Fruit fly (Drosophila melanogaster) whole organism, embryonic: ENCODE results near the gene CG18744.

Experiments
- B-H2 ChIP-seq: fragments of 200-800 bp; sonication (Bioruptor generic); optimal IDR thresholded peaks from 2 replicates; lab custom pipeline; 2018; ENCODE audit warnings: missing biosample characterization, mild to moderate bottlenecking, missing genetic modification characterization
- Bdp1 ChIP-seq: fragments of 200-800 bp; sonication (Bioruptor generic); optimal IDR thresholded peaks from 3 replicates; lab custom pipeline; 2016; ENCODE audit warnings: missing biosample characterization, missing genetic modification characterization
- Blimp-1 ChIP-seq: fragments of 200-800 bp; sonication (Bioruptor generic); optimal IDR thresholded peaks from 3 replicates; lab custom pipeline; 2018; ENCODE audit warnings: missing biosample characterization, missing genetic modification characterization, mild to moderate bottlenecking, moderate library complexity, missing genetic modification reagents
- CG10366 ChIP-seq: fragments of 200-800 bp; sonication (Bioruptor generic); IDR thresholded peaks from 2 replicates; pipeline ENCODE4 v1.3.6; 2022; ENCODE audit warnings: missing biosample characterization, missing genetic modification characterization
- CG10543 ChIP-seq: fragments of 200-800 bp; sonication (Bioruptor generic); optimal IDR thresholded peaks from 3 replicates; lab custom pipeline; 2017; ENCODE audit warnings: missing biosample characterization, mild to moderate bottlenecking, missing genetic modification characterization, moderate library complexity
- CG11398 ChIP-seq: fragments of 200-800 bp; sonication (Bioruptor generic); optimal IDR thresholded peaks from 2 replicates; lab custom pipeline; 2016; ENCODE audit warnings: missing biosample characterization, missing genetic modification characterization
- CG12299 ChIP-seq: fragments of 200-800 bp; sonication (Bioruptor generic); optimal IDR thresholded peaks from 2 replicates; lab custom pipeline; 2018; ENCODE audit warnings: missing biosample characterization, mild to moderate bottlenecking, missing genetic modification characterization
- CG12942 ChIP-seq: fragments of 200-800 bp; sonication (Bioruptor generic); optimal IDR thresholded peaks from 3 replicates; lab custom pipeline; 2016; ENCODE audit warnings: missing biosample characterization, missing genetic modification characterization
- CG13424 ChIP-seq: fragments of 200-800 bp; sonication (Bioruptor generic); optimal IDR thresholded peaks from 2 replicates; lab custom pipeline; 2019; ENCODE audit warnings: missing biosample characterization, mild to moderate bottlenecking, missing genetic modification characterization, moderate library complexity
- CG13624 ChIP-seq: fragments of 200-800 bp; sonication (Bioruptor generic); optimal IDR thresholded peaks from 2 replicates; lab custom pipeline; 2016; ENCODE audit warnings: missing biosample characterization, missing genetic modification characterization
- CG14441 ChIP-seq: fragments of 200-800 bp; sonication (Bioruptor generic); IDR thresholded peaks from 2 replicates; pipeline ENCODE4 v1.3.6; 2022; ENCODE audit warnings: missing biosample characterization, missing genetic modification characterization
- CG15514 ChIP-seq: fragments of 200-800 bp; sonication (Bioruptor generic); optimal IDR thresholded peaks from 3 replicates; lab custom pipeline; 2017; ENCODE audit warnings: missing biosample characterization, missing genetic modification characterization, mild to moderate bottlenecking, moderate library complexity, missing genetic modification reagents
- CG1602 ChIP-seq: fragments of 200-800 bp; sonication (Bioruptor generic); optimal IDR thresholded peaks from 3 replicates; lab custom pipeline; 2016; ENCODE audit warnings: missing biosample characterization, missing genetic modification characterization
- CG1603 ChIP-seq: fragments of 200-800 bp; sonication (Bioruptor generic); optimal IDR thresholded peaks from 2 replicates; lab custom pipeline; 2019; ENCODE audit warnings: missing biosample characterization, mild to moderate bottlenecking, missing genetic modification characterization, moderate library complexity
- CG1647 ChIP-seq: fragments of 200-800 bp; sonication (Bioruptor generic); optimal IDR thresholded peaks from 3 replicates; lab custom pipeline; 2016; ENCODE audit warnings: missing biosample characterization, missing genetic modification characterization
- CG1792 ChIP-seq: fragments of 200-800 bp; sonication (Bioruptor generic); optimal IDR thresholded peaks from 2 replicates; lab custom pipeline; 2016; ENCODE audit warnings: missing biosample characterization, missing genetic modification characterization
- CG18011 ChIP-seq: fragments of 200-800 bp; sonication (Bioruptor generic); optimal IDR thresholded peaks from 2 replicates; lab custom pipeline; 2017; ENCODE audit warnings: missing biosample characterization, missing genetic modification characterization, mild to moderate bottlenecking, moderate library complexity, missing genotype
- CG18619 ChIP-seq: fragments of 200-800 bp; sonication (Bioruptor generic); optimal IDR thresholded peaks from 3 replicates; lab custom pipeline; 2017; ENCODE audit warnings: missing biosample characterization, mild to moderate bottlenecking, missing genetic modification characterization
- CG30403 ChIP-seq: fragments of 200-800 bp; sonication (Bioruptor generic); optimal IDR thresholded peaks from 3 replicates; lab custom pipeline; 2016; ENCODE audit warnings: missing biosample characterization, missing genetic modification characterization
- CG3407 ChIP-seq: fragments of 200-800 bp; sonication (Bioruptor generic); optimal IDR thresholded peaks from 2 replicates; lab custom pipeline; 2018; ENCODE audit warnings: missing biosample characterization, mild to moderate bottlenecking, missing genetic modification characterization
- CG3847 ChIP-seq: fragments of 200-800 bp; sonication (Bioruptor generic); IDR thresholded peaks from 2 replicates; pipeline ENCODE4 v1.3.6; 2022; ENCODE audit warnings: missing biosample characterization, missing genetic modification characterization
- CG4282 ChIP-seq: fragments of 200-800 bp; sonication (Bioruptor generic); optimal IDR thresholded peaks from 2 replicates; lab custom pipeline; 2016; ENCODE audit warnings: missing biosample characterization, missing genetic modification characterization
- CG6175 ChIP-seq: fragments of 200-800 bp; sonication (Bioruptor generic); IDR thresholded peaks from 3 replicates; pipeline ENCODE4 v1.3.6; 2022; ENCODE audit warnings: missing biosample characterization, missing genetic modification characterization
- CG6683 ChIP-seq: fragments of 200-800 bp; sonication (Bioruptor generic); optimal IDR thresholded peaks from 2 replicates; lab custom pipeline; 2017; ENCODE audit warnings: missing biosample characterization, mild to moderate bottlenecking, missing genetic modification characterization, missing genetic modification reagents
- CG7556 ChIP-seq: fragments of 200-800 bp; sonication (Bioruptor generic); optimal IDR thresholded peaks from 2 replicates; lab custom pipeline; 2017; ENCODE audit warnings: missing biosample characterization, mild to moderate bottlenecking, missing genetic modification characterization
- CG9727 ChIP-seq: fragments of 200-800 bp; sonication (Bioruptor generic); optimal IDR thresholded peaks from 3 replicates; lab custom pipeline; 2017; ENCODE audit warnings: missing biosample characterization, mild to moderate bottlenecking, missing genetic modification characterization
- D19A ChIP-seq: fragments of 200-800 bp; optimal IDR thresholded peaks from 3 replicates; lab custom pipeline; 2019; ENCODE audit warnings: missing biosample characterization, mild to moderate bottlenecking, missing genetic modification characterization, moderate library complexity
- Dll ChIP-seq: fragments of 200-800 bp; sonication (Bioruptor generic); IDR thresholded peaks from 4 replicates; pipeline ENCODE4 v1.3.6; 2022; ENCODE audit warnings: missing biosample characterization, missing genetic modification characterization; ENCODE audit not compliant: partially characterized antibody
- Dp ChIP-seq: fragments of 200-800 bp; sonication (Bioruptor generic); optimal IDR thresholded peaks from 2 replicates; lab custom pipeline; 2018; ENCODE audit warnings: missing biosample characterization, mild to moderate bottlenecking, missing genetic modification characterization, moderate library complexity
- E2f2 ChIP-seq: fragments of 200-800 bp; sonication (Bioruptor generic); IDR thresholded peaks from 2 replicates; pipeline ENCODE4 v1.3.6; 2022; ENCODE audit warnings: missing biosample characterization, missing genetic modification characterization
- HLH3B ChIP-seq: fragments of 200-800 bp; sonication (Bioruptor generic); IDR thresholded peaks from 2 replicates; pipeline ENCODE4 v1.3.6; 2022; ENCODE audit warnings: missing biosample characterization, missing genetic modification characterization
- HmgD ChIP-seq: fragments of 200-800 bp; sonication (Bioruptor generic); optimal IDR thresholded peaks from 3 replicates; lab custom pipeline; 2016; ENCODE audit warnings: missing biosample characterization, missing genetic modification characterization
- HmgZ ChIP-seq: fragments of 200-800 bp; sonication (Bioruptor generic); optimal IDR thresholded peaks from 2 replicates; lab custom pipeline; 2018; ENCODE audit warnings: missing biosample characterization, mild to moderate bottlenecking, missing genetic modification characterization
- Max ChIP-seq: fragments of 200-800 bp; sonication (Bioruptor generic); optimal IDR thresholded peaks from 2 replicates; lab custom pipeline; 2016; ENCODE audit warnings: missing biosample characterization, mild to moderate bottlenecking, missing genetic modification characterization
- Opbp ChIP-seq: fragments of 200-800 bp; sonication (Bioruptor generic); IDR thresholded peaks from 3 replicates; pipeline ENCODE4 v1.3.6; 2022; ENCODE audit warnings: missing biosample characterization, missing genetic modification characterization; ENCODE audit not compliant: partially characterized antibody
- Ravus ChIP-seq: fragments of 200-800 bp; sonication (Bioruptor generic); IDR thresholded peaks from 2 replicates; pipeline ENCODE4 v1.3.6; 2022; ENCODE audit warnings: missing biosample characterization, missing genetic modification characterization
- Rx ChIP-seq: fragments of 200-800 bp; sonication (Bioruptor generic); IDR thresholded peaks from 2 replicates; pipeline ENCODE4 v1.3.6; 2022; ENCODE audit warnings: missing biosample characterization, missing genetic modification characterization
- abd-A ChIP-seq: fragments of 200-800 bp; sonication (Bioruptor generic); optimal IDR thresholded peaks from 3 replicates; lab custom pipeline; 2019; ENCODE audit warnings: missing biosample characterization, mild to moderate bottlenecking, missing genetic modification characterization, moderate library complexity
- chm ChIP-seq: fragments of 200-800 bp; sonication (Bioruptor generic); IDR thresholded peaks from 2 replicates; pipeline ENCODE4 v1.3.6; 2022; ENCODE audit warnings: missing biosample characterization, missing genetic modification characterization
- hkb ChIP-seq, 2 experiments: fragments of 200-800 bp in 1 of 2; fragments of >200 bp in 1 of 2; sonication (Bioruptor generic) in 1 of 2; IDR thresholded peaks in 1 of 2; optimal IDR thresholded peaks in 1 of 2; 2 replicates each; pipeline versions ENCODE4 v1.3.6 to Lab custom; 2017 to 2022; ENCODE audit warnings: missing biosample characterization in 1 of 2, missing genetic modification characterization in 1 of 2
- mam ChIP-seq: fragments of 200-800 bp; sonication (Bioruptor generic); optimal IDR thresholded peaks from 3 replicates; lab custom pipeline; 2016; ENCODE audit warnings: missing biosample characterization, missing genetic modification characterization
- p53 ChIP-seq: fragments of 200-800 bp; sonication (Bioruptor generic); optimal IDR thresholded peaks from 2 replicates; lab custom pipeline; 2016; ENCODE audit warnings: missing biosample characterization, missing genetic modification characterization
- pb ChIP-seq: fragments of 200-800 bp; sonication (Bioruptor generic); optimal IDR thresholded peaks from 3 replicates; lab custom pipeline; 2016; ENCODE audit warnings: missing biosample characterization, missing genetic modification characterization
- pho ChIP-seq: fragments of 200-800 bp; sonication (Bioruptor generic); optimal IDR thresholded peaks from 2 replicates; lab custom pipeline; 2016; ENCODE audit warnings: missing biosample characterization, missing genetic modification characterization
- phol ChIP-seq: fragments of 200-800 bp; sonication (Bioruptor generic); optimal IDR thresholded peaks from 3 replicates; lab custom pipeline; 2018; ENCODE audit warnings: missing biosample characterization, mild to moderate bottlenecking, missing genetic modification characterization, moderate library complexity
- pros ChIP-seq: fragments of 200-800 bp; sonication (Bioruptor generic); optimal IDR thresholded peaks from 3 replicates; lab custom pipeline; 2019; ENCODE audit warnings: missing biosample characterization, mild to moderate bottlenecking, missing genetic modification characterization, moderate library complexity
- psq ChIP-seq: fragments of 200-800 bp; sonication (Bioruptor generic); optimal IDR thresholded peaks from 2 replicates; lab custom pipeline; 2017; ENCODE audit warnings: missing biosample characterization, missing genetic modification characterization
- sd ChIP-seq: fragments of 200-800 bp; sonication (Bioruptor generic); optimal IDR thresholded peaks from 3 replicates; lab custom pipeline; 2018; ENCODE audit warnings: missing biosample characterization, mild to moderate bottlenecking, missing genetic modification characterization, moderate library complexity
- sob ChIP-seq: fragments of 200-800 bp; sonication (Bioruptor generic); IDR thresholded peaks from 2 replicates; pipeline ENCODE4 v1.3.6; 2022; ENCODE audit warnings: missing biosample characterization, missing genetic modification characterization
- vvl ChIP-seq: fragments of 200-800 bp; sonication (Bioruptor generic); IDR thresholded peaks from 2 replicates; pipeline ENCODE4 v1.3.6; 2022; ENCODE audit warnings: missing biosample characterization, missing genetic modification characterization

The CG18744 gene

dm6 chr3R:7821559-7821958, 23.0 kb upstream of the CG18744 start (continued):
- peak; percentile 13 for TF ChIP-seq sd (tag; lab: Kevin White, UChicago)
- peak; percentile 66 for TF ChIP-seq CG7556
- TF ChIP-seq CG12942, result no peak
- no peak for TF ChIP-seq Bdp1 (GFP tag; lab: Kevin White, UChicago)
- TF ChIP-seq CG1603 (tag; lab: Kevin White, UChicago), result no peak
- TF ChIP-seq CG10543 (GFP tag; lab: Kevin White, UChicago), result peak; percentile 39
- TF ChIP-seq CG13624 (GFP tag; lab: Kevin White, UChicago), result peak; percentile 40
- TF ChIP-seq CG14441, result peak; percentile 31; the same call in 1 of the 2 replicates
- peak; percentile 30; the same call in 1 of the 2 replicates for TF ChIP-seq E2f2 (GFP tag; lab: Robert Waterston, UW)
- no peak for TF ChIP-seq CG1792 (GFP tag; lab: Kevin White, UChicago)
- TF ChIP-seq CG18011 (GFP tag; lab: Kevin White, UChicago), result peak; percentile 26
- no peak for TF ChIP-seq CG3407 (GFP tag; lab: Kevin White, UChicago)
- TF ChIP-seq abd-A (tag; lab: Kevin White, UChicago), result no peak
- TF ChIP-seq D19A (tag; lab: Kevin White, UChicago), result no peak
- no peak for TF ChIP-seq psq
- TF ChIP-seq CG15514 (GFP tag; lab: Kevin White, UChicago), result peak; percentile 26
- peak; percentile 50 for TF ChIP-seq CG13424 (tag; lab: Kevin White, UChicago)
- no peak for TF ChIP-seq Dll (GFP tag; lab: Robert Waterston, UW)
- no peak for TF ChIP-seq Dp (GFP tag; lab: Kevin White, UChicago)
- TF ChIP-seq hkb (optimal IDR thresholded peaks at IDR 0.05; lab: Kevin White, UChicago), result no peak
- TF ChIP-seq hkb (GFP tag; IDR thresholded peaks at IDR 0.05; lab: Robert Waterston, UW), result no peak; the same call in 1 of the 2 replicates
- no peak for TF ChIP-seq p53 (GFP tag; lab: Kevin White, UChicago)
- TF ChIP-seq CG3847 (GFP tag; lab: Robert Waterston, UW), result peak; percentile 30
- TF ChIP-seq HmgD (GFP tag; lab: Kevin White, UChicago), result no peak
- TF ChIP-seq CG10366 (GFP tag; lab: Robert Waterston, UW), result peak; percentile 22; the same call in 1 of the 2 replicates
- TF ChIP-seq pb, result no peak
- TF ChIP-seq chm, result no peak
- TF ChIP-seq Opbp (GFP tag; lab: Robert Waterston, UW), result no peak
- no peak for TF ChIP-seq CG11398 (GFP tag; lab: Kevin White, UChicago)
- peak; percentile 14 for TF ChIP-seq CG6683 (GFP tag; lab: Kevin White, UChicago)
- TF ChIP-seq B-H2 (GFP tag; lab: Kevin White, UChicago), result peak; percentile 17
- TF ChIP-seq Rx (GFP tag; lab: Robert Waterston, UW), result peak; percentile 27; the same call in 1 of the 2 replicates
- no peak for TF ChIP-seq CG1602 (GFP tag; lab: Kevin White, UChicago)
- peak; percentile 49 for TF ChIP-seq CG30403
- 0 out of 2 replicates have a peak, but pooled peaks have one; percentile 17 for TF ChIP-seq HLH3B
- peak; percentile 21 for TF ChIP-seq HmgZ (tag; lab: Kevin White, UChicago)
- peak; percentile 34 for TF ChIP-seq CG18619
- TF ChIP-seq sob (GFP tag; lab: Robert Waterston, UW), result 0 out of 2 replicates have a peak, but pooled peaks have one; percentile 22
- TF ChIP-seq pho, result peak; percentile 46
- TF ChIP-seq CG9727 (GFP tag; lab: Kevin White, UChicago), result peak; percentile 26
- TF ChIP-seq Max, result no peak
- TF ChIP-seq CG12299 (tag; lab: Kevin White, UChicago), result no peak
- no peak for TF ChIP-seq phol (tag; lab: Kevin White, UChicago)
- TF ChIP-seq CG1647, result no peak
- no peak for TF ChIP-seq Blimp-1 (GFP tag; lab: Kevin White, UChicago)
- TF ChIP-seq CG4282 (GFP tag; lab: Kevin White, UChicago), result no peak
- peak; percentile 52 for TF ChIP-seq mam (GFP tag; lab: Kevin White, UChicago)
- TF ChIP-seq Ravus, result no peak
- peak; percentile 42; the same call in 1 of the 2 replicates for TF ChIP-seq vvl
- TF ChIP-seq pros (GFP tag; lab: Kevin White, UChicago), result no peak
- TF ChIP-seq CG6175, result 0 out of 3 replicates have a peak, but pooled peaks have one; percentile 12
